Fruit fly (Drosophila melanogaster) whole organism, wandering third instar larva: Measurements from ENCODE around the gene ninaB.

Experiments used
- Hnf4 ChIP-seq: fragments of 200-800 bp; sonication (Bioruptor generic); optimal IDR thresholded peaks from 2 replicates; lab custom pipeline; 2016; ENCODE audit warnings: missing biosample characterization, mild to moderate bottlenecking, missing genetic modification characterization
- Hr78 ChIP-seq: fragments of >200 bp; optimal IDR thresholded peaks from 2 replicates; lab custom pipeline; 2017; ENCODE audit warnings: missing biosample characterization, missing genetic modification characterization
- Hr83 ChIP-seq: fragments of 200-300 bp; sonication (Bioruptor generic); optimal IDR thresholded peaks from 2 replicates; lab custom pipeline; 2016; ENCODE audit warnings: missing biosample characterization, mild to moderate bottlenecking, missing genetic modification characterization, moderate library complexity; ENCODE audit not compliant: poor library complexity, severe bottlenecking
- N ChIP-seq: fragments of >200 bp; optimal IDR thresholded peaks from 2 replicates; lab custom pipeline; 2018; ENCODE audit warnings: missing biosample characterization, missing external identifiers, missing genetic modification characterization
- br ChIP-seq: fragments of 200-800 bp; sonication (Bioruptor generic); optimal IDR thresholded peaks from 2 replicates; lab custom pipeline; 2016; ENCODE audit warnings: missing biosample characterization, missing genetic modification characterization
- rgr ChIP-seq: fragments of 200-800 bp; sonication (Bioruptor generic); optimal IDR thresholded peaks from 3 replicates; lab custom pipeline; 2016; ENCODE audit warnings: missing biosample characterization, mild to moderate bottlenecking, missing genetic modification characterization
- usp ChIP-seq: fragments of >200 bp; optimal IDR thresholded peaks from 2 replicates; lab custom pipeline; 2017; ENCODE audit warnings: missing biosample characterization, missing genetic modification characterization

DNA sequence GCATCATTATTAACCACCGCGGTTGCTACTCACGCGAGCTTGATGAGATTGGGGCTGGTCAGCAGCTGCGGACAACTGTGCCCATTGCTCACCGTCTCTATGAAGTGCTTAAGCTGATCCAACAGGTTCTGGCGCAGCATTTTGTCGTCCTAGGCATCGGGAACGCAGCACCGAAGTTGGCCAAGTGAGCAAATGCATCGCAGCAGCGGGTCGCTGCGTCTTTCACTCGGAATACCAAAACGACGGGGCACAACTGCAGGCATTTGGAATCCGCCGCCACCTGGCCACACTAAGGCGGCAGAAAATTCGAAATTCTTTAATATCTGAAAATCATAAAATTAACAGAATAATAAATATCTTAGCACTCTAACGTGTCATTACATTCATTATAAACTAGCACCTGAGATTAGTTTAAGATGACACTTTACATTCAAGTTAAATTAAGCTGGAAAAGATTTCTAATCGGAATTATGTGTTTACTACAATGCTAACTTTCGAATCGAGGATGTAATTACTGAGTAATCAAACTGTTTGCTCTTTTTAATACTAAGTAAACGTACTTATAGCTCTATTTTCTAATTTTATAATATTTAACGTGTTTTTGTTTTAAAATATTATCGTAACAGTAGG, 17.3 kb upstream of the ninaB start:
- TF ChIP-seq usp (GFP tag; lab: Kevin White, UChicago) = no peak
- TF ChIP-seq Hr78 (GFP tag; lab: Kevin White, UChicago) = no peak
- TF ChIP-seq Hr83 = no peak
- TF ChIP-seq Hnf4 = no peak
- no peak for TF ChIP-seq br (GFP tag; lab: Kevin White, UChicago)
- TF ChIP-seq N (GFP tag; lab: Kevin White, UChicago) = no peak
- no peak for TF ChIP-seq rgr
